Worm (Caenorhabditis elegans): ENCODE measurements around the gene ife-5.
"Not testable (repeated sequence)": the region's sequence is repeated elsewhere in the genome, so short reads cannot be mapped to it uniquely, and the experiment has no call there.

ife-5 gene

DNA sequence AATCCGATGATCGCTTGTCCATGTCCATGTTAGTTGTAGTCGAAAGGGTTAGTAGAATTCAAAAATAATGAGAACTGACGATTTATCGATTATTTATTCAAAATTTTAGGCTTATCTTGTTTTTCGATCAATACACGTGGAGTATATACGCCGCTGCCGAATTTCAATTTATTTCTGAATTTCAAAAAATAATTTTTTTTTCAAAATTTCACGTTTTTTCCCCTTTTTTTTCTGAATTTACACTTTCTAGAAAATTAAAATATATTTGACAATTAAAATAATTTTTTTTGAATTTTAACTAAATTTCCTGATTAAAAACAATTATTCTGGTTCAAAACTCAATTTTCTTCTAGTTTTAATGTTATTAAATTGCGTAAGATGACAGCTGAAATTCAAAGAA, 21.9 kb downstream of the ife-5 start, which contains the start of gene C50E10.1:
TSS of gene C50E10.1 (minus strand) at position 101 of the 400 bp plus-strand sequence.
- TF ChIP-seq sem-2 (GFP tag; optimal IDR thresholded peaks at IDR 0.05) (no peak), flh-1 (GFP tag; optimal IDR thresholded peaks at IDR 0.05) (no peak), ceh-83 (GFP tag; optimal IDR thresholded peaks at IDR 0.05) (no peak), cnd-1 (tag; optimal IDR thresholded peaks at IDR 0.05) (no peak), sptf-1 (tag; optimal IDR thresholded peaks at IDR 0.05) (no peak), elt-1 (tag; optimal IDR thresholded peaks at IDR 0.05; ENCODE audit: borderline replicate concordance, insufficient read depth) (no peak), mab-5 (tag; optimal IDR thresholded peaks at IDR 0.05) (no peak), unc-120 (tag; optimal IDR thresholded peaks at IDR 0.05; ENCODE audit: poor library complexity, severe bottlenecking) (no peak), M03D4.4 (tag; optimal IDR thresholded peaks at IDR 0.05) (no peak), lin-32 (GFP tag; optimal IDR thresholded peaks at IDR 0.05) (no peak), tbx-8 (GFP tag; optimal IDR thresholded peaks at IDR 0.05) (no peak), mls-2 (tag; optimal IDR thresholded peaks at IDR 0.05) (no peak), drap-1 (GFP tag; optimal IDR thresholded peaks at IDR 0.05) (no peak), nhr-76 (tag; optimal IDR thresholded peaks at IDR 0.05) (no peak), ces-1 (GFP tag; optimal IDR thresholded peaks at IDR 0.05) (no peak), nhr-28 (tag; optimal IDR thresholded peaks at IDR 0.05) (no peak), ham-2 (GFP tag; optimal IDR thresholded peaks at IDR 0.05) (no peak), snpc-4 (tag; optimal IDR thresholded peaks at IDR 0.05) (no peak)

DNA sequence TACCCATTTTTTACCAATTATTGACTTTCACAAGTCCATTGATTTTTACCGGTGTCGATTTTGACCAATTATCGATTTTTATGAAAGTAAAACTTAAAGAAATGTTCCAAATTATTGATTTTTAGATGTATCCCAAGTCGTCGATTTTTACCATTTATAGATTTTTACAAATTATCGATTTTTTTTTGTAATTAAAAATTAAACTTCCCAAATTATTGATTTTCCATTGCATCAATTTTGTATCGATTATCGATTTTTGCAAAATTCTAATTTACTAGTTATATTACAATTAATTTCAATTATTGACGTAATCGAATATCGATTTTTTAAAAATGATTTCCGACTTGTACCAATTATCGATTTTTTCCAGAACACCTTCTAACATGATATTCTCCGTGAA, 22.7 kb downstream of the ife-5 start, which contains the start of gene sre-50:
TSS of gene sre-50 (plus strand) at position 384 of the 400 bp plus-strand sequence.
- TF ChIP-seq ces-1 (GFP tag; optimal IDR thresholded peaks at IDR 0.05) = no peak
- TF ChIP-seq ztf-11 (tag; optimal IDR thresholded peaks at IDR 0.05) = no peak
- TF ChIP-seq cnd-1 (tag; optimal IDR thresholded peaks at IDR 0.05) = no peak
- TF ChIP-seq elt-1 (tag; optimal IDR thresholded peaks at IDR 0.05; ENCODE audit: borderline replicate concordance, insufficient read depth) = no peak
- TF ChIP-seq nhr-2 (tag; optimal IDR thresholded peaks at IDR 0.05) = no peak
- TF ChIP-seq unc-39 (tag; optimal IDR thresholded peaks at IDR 0.05) = no peak
- no peak for TF ChIP-seq ceh-39 (tag; optimal IDR thresholded peaks at IDR 0.05)
- TF ChIP-seq drap-1 (GFP tag; optimal IDR thresholded peaks at IDR 0.05) = no peak

DNA sequence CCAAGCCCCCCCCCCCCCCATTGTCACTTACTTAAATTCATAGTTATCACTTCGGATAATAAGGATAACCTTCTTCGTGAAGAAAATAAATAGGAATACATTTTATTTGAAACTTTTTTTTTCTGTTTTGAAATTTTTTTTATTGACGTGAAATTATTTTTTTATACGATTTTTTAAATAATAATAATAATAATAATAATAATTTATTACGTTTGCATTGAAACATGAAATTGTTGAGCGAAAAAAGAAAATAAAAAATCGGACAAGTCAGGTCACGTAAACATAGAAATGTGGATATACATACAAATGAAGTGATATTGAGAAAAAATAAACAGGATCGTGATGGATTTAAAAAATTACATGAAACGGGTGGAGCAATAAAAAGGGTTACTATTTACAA, 29.2 kb downstream of the ife-5 start, which contains the start of gene C50E10.2:
TSS of gene C50E10.2 (minus strand) at position 101 of the 400 bp plus-strand sequence.
- TF ChIP-seq M03D4.4 (tag; optimal IDR thresholded peaks at IDR 0.05) (no peak), nhr-237 (tag; optimal IDR thresholded peaks at IDR 0.05) (no peak), elt-3 (tag; optimal IDR thresholded peaks at IDR 0.05) (no peak), lsy-2 (tag; optimal IDR thresholded peaks at IDR 0.05) (no peak)

DNA sequence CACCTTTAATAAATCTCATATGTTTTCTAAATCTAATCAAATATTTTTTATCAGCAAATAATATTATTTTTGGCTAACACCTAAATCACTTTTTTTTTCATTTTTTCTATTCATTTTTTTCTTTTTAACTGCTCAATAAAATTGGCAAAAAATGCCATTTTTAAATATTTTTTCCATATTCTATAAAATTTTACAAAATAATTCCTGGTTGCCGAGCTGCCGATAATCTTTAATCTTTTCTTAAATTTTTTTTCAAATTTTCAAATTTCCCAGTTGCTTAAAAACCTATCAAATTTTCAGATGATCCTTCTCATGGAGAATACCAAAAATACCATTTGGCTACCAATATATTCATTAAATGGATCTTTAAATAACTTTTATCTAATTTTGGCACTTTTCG, 31.1 kb downstream of the ife-5 start, which contains the start of gene sre-51:
TSS of gene sre-51 (plus strand) at position 301 of the 400 bp plus-strand sequence.
- TF ChIP-seq nhr-76 (tag; optimal IDR thresholded peaks at IDR 0.05) (no peak), snpc-4 (tag; optimal IDR thresholded peaks at IDR 0.05) (no peak), pha-4 (tag; optimal IDR thresholded peaks at IDR 0.05) (no peak), blmp-1 (tag; optimal IDR thresholded peaks at IDR 0.05) (no peak), elt-1 (tag; optimal IDR thresholded peaks at IDR 0.05; ENCODE audit: borderline replicate concordance, insufficient read depth) (no peak), lsy-2 (tag; optimal IDR thresholded peaks at IDR 0.05) (no peak), tbx-8 (GFP tag; optimal IDR thresholded peaks at IDR 0.05) (no peak), ham-2 (GFP tag; optimal IDR thresholded peaks at IDR 0.05) (no peak), M03D4.4 (tag; optimal IDR thresholded peaks at IDR 0.05) (no peak), unc-39 (tag; optimal IDR thresholded peaks at IDR 0.05) (no peak), mab-5 (tag; optimal IDR thresholded peaks at IDR 0.05) (no peak)

DNA sequence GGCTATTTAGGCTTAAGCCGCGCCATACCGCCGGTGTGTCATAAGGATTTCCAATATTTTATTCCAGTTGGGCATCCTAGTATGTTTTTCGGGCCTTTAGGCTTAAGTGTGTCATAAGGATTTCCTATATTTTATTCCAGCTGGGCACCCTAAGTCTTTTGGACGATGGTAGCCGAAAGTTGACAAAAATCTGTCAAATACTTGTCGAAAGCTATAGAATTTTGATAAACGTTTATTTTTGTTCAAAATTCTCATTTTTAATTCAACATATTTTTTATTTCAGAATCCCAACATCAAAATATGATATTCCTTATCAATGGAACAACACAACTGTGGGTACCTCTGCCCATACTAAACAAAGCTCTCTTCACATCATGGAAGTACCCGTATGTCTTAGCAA, 38.1 kb downstream of the ife-5 start, which contains the start of gene sre-49:
TSS of gene sre-49 (plus strand) at position 301 of the 400 bp plus-strand sequence.
- not testable (repeated sequence) for TF ChIP-seq bed-3 (GFP tag; optimal IDR thresholded peaks at IDR 0.05); hlh-1 (tag; optimal IDR thresholded peaks at IDR 0.05); sptf-1 (tag; optimal IDR thresholded peaks at IDR 0.05)

- no peak for TF ChIP-seq ces-1 (GFP tag; optimal IDR thresholded peaks at IDR 0.05)
- no peak for TF ChIP-seq ceh-39 (tag; optimal IDR thresholded peaks at IDR 0.05)
- TF ChIP-seq lin-32 (GFP tag; optimal IDR thresholded peaks at IDR 0.05) = no peak
- no peak for TF ChIP-seq ceh-83 (GFP tag; optimal IDR thresholded peaks at IDR 0.05)
- no peak for TF ChIP-seq mep-1 (tag; optimal IDR thresholded peaks at IDR 0.05)
- no peak for TF ChIP-seq nhr-28 (tag; optimal IDR thresholded peaks at IDR 0.05)
- TF ChIP-seq unc-39 (tag; optimal IDR thresholded peaks at IDR 0.05) = no peak
- TF ChIP-seq lin-13 (tag; optimal IDR thresholded peaks at IDR 0.05) = no peak
- no peak for TF ChIP-seq ham-2 (GFP tag; optimal IDR thresholded peaks at IDR 0.05)
- TF ChIP-seq nhr-237 (tag; optimal IDR thresholded peaks at IDR 0.05) = no peak
- no peak for TF ChIP-seq lsy-2 (tag; optimal IDR thresholded peaks at IDR 0.05)
- no peak for TF ChIP-seq elt-3 (tag; optimal IDR thresholded peaks at IDR 0.05)
- TF ChIP-seq unc-120 (tag; optimal IDR thresholded peaks at IDR 0.05; ENCODE audit: poor library complexity, severe bottlenecking) = no peak
- TF ChIP-seq cnd-1 (tag; optimal IDR thresholded peaks at IDR 0.05) = no peak
- TF ChIP-seq flh-1 (GFP tag; optimal IDR thresholded peaks at IDR 0.05) = no peak
- TF ChIP-seq pha-4 (tag; optimal IDR thresholded peaks at IDR 0.05) = no peak
- no peak for TF ChIP-seq tbx-8 (GFP tag; optimal IDR thresholded peaks at IDR 0.05)
- no peak for TF ChIP-seq nhr-2 (tag; optimal IDR thresholded peaks at IDR 0.05)
- TF ChIP-seq unc-62 (GFP tag; optimal IDR thresholded peaks at IDR 0.05) = no peak
Measured at ce11 chrII:12323305-12323704, 42.8 kb downstream of the ife-5 start, which contains the start of gene sre-53. Gene sre-53, minus strand, starts transcription at chrII:12323405.

All from whole organism, mixed stage, embryonic.